Worm (Caenorhabditis elegans) whole organism, late embryonic: Measurements from ENCODE around the gene lido-12.

Experiments used
- K02D7.2 ChIP-seq: sonication (generic microtip); optimal IDR thresholded peaks from 2 replicates; lab custom pipeline; 2017; ENCODE audit warnings: mild to moderate bottlenecking, missing genetic modification characterization, missing compliant biosample characterization
- ceh-22 ChIP-seq: sonication (generic microtip); optimal IDR thresholded peaks from 2 replicates; lab custom pipeline; 2017; ENCODE audit warnings: missing biosample characterization, missing genetic modification characterization
- ceh-31 ChIP-seq: sonication (generic microtip); optimal IDR thresholded peaks from 2 replicates; lab custom pipeline; 2016; ENCODE audit warnings: missing genetic modification characterization, missing compliant biosample characterization
- ceh-9 ChIP-seq: sonication (generic microtip); optimal IDR thresholded peaks from 2 replicates; lab custom pipeline; 2016; ENCODE audit warnings: mild to moderate bottlenecking, missing genetic modification characterization, inconsistent platforms, missing compliant biosample characterization
- hlh-30 ChIP-seq: sonication (generic microtip); optimal IDR thresholded peaks from 2 replicates; lab custom pipeline; 2017; ENCODE audit warnings: antibody characterized with exemption, missing genetic modification characterization, missing compliant biosample characterization; ENCODE audit not compliant: insufficient read depth
- nfya-1 ChIP-seq: sonication (generic microtip); optimal IDR thresholded peaks from 2 replicates; lab custom pipeline; 2017; ENCODE audit warnings: missing genetic modification characterization, mild to moderate bottlenecking, missing compliant biosample characterization, antibody characterized with exemption, moderate library complexity
- nhr-11 ChIP-seq: fragments of 150-350 bp; optimal IDR thresholded peaks from 2 replicates; lab custom pipeline; 2014; ENCODE audit warnings: missing biosample characterization, missing genetic modification characterization
- npax-4 ChIP-seq: sonication (generic microtip); optimal IDR thresholded peaks from 2 replicates; lab custom pipeline; 2016; ENCODE audit warnings: missing genetic modification characterization, missing compliant biosample characterization
- pag-3 ChIP-seq: sonication (generic microtip); optimal IDR thresholded peaks from 2 replicates; lab custom pipeline; 2016; ENCODE audit warnings: missing compliant biosample characterization, missing genetic modification characterization, borderline replicate concordance
- pat-9 ChIP-seq: fragments of 200-800 bp; sonication (Bioruptor generic); optimal IDR thresholded peaks from 2 replicates; lab custom pipeline; 2018; ENCODE audit warnings: mild to moderate bottlenecking, missing genetic modification characterization, moderate library complexity, missing compliant biosample characterization
- pqm-1 ChIP-seq: sonication (generic microtip); optimal IDR thresholded peaks from 2 replicates; lab custom pipeline; 2016; ENCODE audit warnings: missing genetic modification characterization, missing compliant biosample characterization
- rnt-1 ChIP-seq: sonication (generic microtip); optimal IDR thresholded peaks from 2 replicates; lab custom pipeline; 2016; ENCODE audit warnings: missing genetic modification characterization, missing compliant biosample characterization
- sox-2 ChIP-seq: fragments of 200-800 bp; sonication (Bioruptor generic); IDR thresholded peaks from 2 replicates; pipeline ENCODE4 v1.3.6; 2022; ENCODE audit warnings: missing genetic modification reagents, missing genetic modification characterization, missing compliant biosample characterization

DNA sequence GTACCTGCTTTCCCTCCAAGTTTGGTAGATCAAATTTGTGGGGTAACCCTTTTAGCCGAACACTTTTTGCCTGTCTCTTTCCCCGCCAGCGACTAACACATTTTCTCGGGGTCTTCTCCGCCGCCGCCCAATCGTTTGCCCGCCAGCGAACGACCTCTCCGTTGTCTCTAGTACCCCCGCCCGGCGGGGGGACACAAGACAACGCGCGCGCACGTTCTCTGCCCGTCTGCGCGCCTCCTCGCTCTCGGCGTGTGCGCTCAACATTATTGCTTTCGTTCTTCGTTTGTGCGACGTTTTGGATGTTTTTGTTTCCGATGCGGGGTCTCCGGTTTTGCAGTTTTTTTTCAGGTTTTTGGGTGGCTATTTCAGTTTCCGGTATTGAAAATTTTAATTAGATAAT is 49.9 kb downstream of the lido-12 start:
- TF ChIP-seq ceh-22 (tag; lab: Kevin White, UChicago) (no peak), hlh-30 (tag; lab: Kevin White, UChicago) (peak; percentile 67), nfya-1 (peak; percentile 67), rnt-1 (tag; lab: Kevin White, UChicago) (no peak), pag-3 (no peak), sox-2 (GFP tag; lab: Robert Waterston, UW) (no peak), pat-9 (tag; lab: Kevin White, UChicago) (no peak), ceh-31 (tag; lab: Kevin White, UChicago) (peak; percentile 53), pqm-1 (no peak), nhr-11 (tag; lab: Kevin White, UChicago) (no peak), npax-4 (tag; lab: Kevin White, UChicago) (no peak), K02D7.2 (tag; lab: Kevin White, UChicago) (no peak), ceh-9 (tag; lab: Kevin White, UChicago) (no peak)
